Fruit fly (Drosophila melanogaster): ENCODE measurements around the gene Nt5a.

Gene Nt5a

DNA sequence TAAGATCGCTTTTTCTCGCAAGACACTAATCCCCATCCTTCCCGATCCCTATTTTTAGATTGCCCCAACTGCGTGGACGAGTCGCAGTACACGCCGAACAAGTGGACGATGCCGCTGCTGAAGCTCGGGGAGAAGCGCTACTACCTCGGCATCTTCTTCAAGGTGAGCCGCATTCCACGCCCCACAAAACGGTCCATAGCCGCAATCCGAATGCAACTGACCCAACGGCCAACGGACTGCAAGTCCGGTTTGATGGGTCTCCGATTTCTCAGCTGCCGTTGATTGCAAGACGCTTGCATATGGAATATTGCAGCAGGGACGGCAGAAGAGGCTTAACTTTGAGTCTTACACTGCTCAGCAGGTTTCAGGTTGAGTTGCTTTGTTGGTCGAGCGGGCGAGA is 38.2 kb downstream of the Nt5a start:
- TF ChIP-seq Dif (GFP tag; optimal IDR thresholded peaks at IDR 0.05; ENCODE audit: partially characterized antibody) (peak; percentile 31), Mio (GFP tag; optimal IDR thresholded peaks at IDR 0.05) (no peak)

DNA sequence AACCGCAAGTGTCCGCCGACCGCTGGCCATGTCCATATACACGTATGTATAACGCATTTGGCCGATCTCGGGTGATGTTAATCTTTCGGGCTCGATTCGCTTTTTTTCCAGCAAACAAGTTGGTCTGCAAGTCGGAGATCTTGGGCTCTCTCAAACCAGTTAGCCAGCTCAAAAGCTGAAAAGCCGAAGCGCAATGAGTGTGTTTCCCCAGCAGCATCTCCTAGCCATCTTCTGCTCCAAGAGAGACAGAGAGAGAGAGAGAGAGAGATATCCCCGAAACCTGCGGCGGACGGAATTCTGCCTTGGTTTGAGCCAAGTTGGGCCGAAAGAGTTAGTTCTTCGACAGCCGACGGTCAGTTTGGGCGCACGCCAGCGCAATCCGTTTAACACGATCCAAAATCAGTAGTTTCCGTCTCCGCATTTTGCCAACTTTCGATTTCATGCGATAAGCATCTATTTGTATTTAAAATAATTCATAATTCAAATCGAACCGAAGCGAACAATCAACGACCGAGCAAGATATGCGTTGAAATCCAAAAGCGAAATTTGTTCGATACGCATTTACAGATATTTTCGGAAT is 41.7 kb downstream of the Nt5a start:
- TF ChIP-seq Dif (GFP tag; optimal IDR thresholded peaks at IDR 0.05; ENCODE audit: partially characterized antibody) (peak; percentile 68), Vsx2 (GFP tag; optimal IDR thresholded peaks at IDR 0.05; ENCODE audit: partially characterized antibody) (peak; percentile 34), foxo (GFP tag; optimal IDR thresholded peaks at IDR 0.05) (no peak), dl (GFP tag; optimal IDR thresholded peaks at IDR 0.05; ENCODE audit: insufficient read depth in 1 of 2, partially characterized antibody in 2 of 2) (peak in 1 of 2 experiments; percentile 45), Rel (GFP tag; optimal IDR thresholded peaks at IDR 0.05) (no peak), Rel (tag; optimal IDR thresholded peaks at IDR 0.05) (peak; percentile 52), brk (GFP tag; optimal IDR thresholded peaks at IDR 0.05) (no peak)

DNA sequence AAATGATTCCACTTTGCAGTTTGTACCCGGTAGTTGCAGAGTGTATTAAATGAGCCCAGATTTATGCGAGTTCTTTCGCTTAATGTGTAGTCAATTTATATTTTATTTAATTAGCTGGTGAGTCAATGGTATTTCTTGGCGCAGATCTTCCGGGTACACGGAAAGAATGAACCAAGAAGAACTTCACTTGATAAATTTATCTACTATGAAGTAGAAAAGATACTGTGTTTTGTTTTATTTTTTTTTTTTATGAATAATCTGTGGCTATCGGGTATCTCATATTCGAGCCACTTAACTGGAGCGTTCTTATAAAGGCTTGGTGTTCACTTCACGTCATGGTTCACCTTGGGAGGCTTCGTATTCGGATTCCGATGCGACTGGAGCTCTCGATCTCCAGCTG is 42.2 kb downstream of the Nt5a start:
- TF ChIP-seq woc (GFP tag; optimal IDR thresholded peaks at IDR 0.05) (peak; percentile 71), rgr (GFP tag; optimal IDR thresholded peaks at IDR 0.05) (peak; percentile 23), pan (optimal IDR thresholded peaks at IDR 0.05) (peak; percentile 25), dl (GFP tag; optimal IDR thresholded peaks at IDR 0.05; ENCODE audit: insufficient read depth in 1 of 2, partially characterized antibody in 2 of 2) (no peak), CG32264 (GFP tag; optimal IDR thresholded peaks at IDR 0.05) (no peak), dmrt93B (GFP tag; optimal IDR thresholded peaks at IDR 0.05) (peak; percentile 12), fru (GFP tag; optimal IDR thresholded peaks at IDR 0.05) (peak; percentile 34), ey (GFP tag; optimal IDR thresholded peaks at IDR 0.05) (peak; percentile 34), CG9705 (GFP tag; optimal IDR thresholded peaks at IDR 0.05) (no peak), OdsH (GFP tag; optimal IDR thresholded peaks at IDR 0.05) (peak; percentile 38), jim (GFP tag; optimal IDR thresholded peaks at IDR 0.05) (no peak), foxo (GFP tag; optimal IDR thresholded peaks at IDR 0.05) (peak in 1 of 2 experiments; percentile 43), Hnf4 (GFP tag; optimal IDR thresholded peaks at IDR 0.05) (peak; percentile 2), brk (GFP tag; optimal IDR thresholded peaks at IDR 0.05) (no peak), Vsx2 (GFP tag; optimal IDR thresholded peaks at IDR 0.05; ENCODE audit: partially characterized antibody) (no peak), br (GFP tag; optimal IDR thresholded peaks at IDR 0.05) (peak; percentile 42), h (GFP tag; optimal IDR thresholded peaks at IDR 0.05) (peak; percentile 71)

DNA sequence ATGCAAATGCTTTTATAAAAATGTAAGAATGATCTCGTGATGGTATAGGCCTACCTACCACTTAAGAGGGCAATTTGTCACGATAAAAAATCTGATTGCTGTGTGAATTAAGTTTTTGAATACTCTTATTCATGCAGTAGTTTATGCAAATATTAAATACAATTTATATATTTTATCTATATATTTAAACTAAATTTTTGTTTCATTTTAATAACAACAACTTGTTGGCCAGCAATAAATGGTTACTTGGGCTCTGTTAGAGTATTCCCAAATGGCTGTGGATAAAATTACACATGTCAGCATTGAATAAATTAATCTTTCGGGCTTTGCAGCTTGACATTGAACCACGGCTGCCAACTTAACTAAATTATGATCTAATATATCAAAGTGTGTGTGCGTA is 48.7 kb downstream of the Nt5a start:
- no peak for TF ChIP-seq sage (GFP tag; optimal IDR thresholded peaks at IDR 0.05)
- TF ChIP-seq Abd-B (GFP tag; optimal IDR thresholded peaks at IDR 0.05): no peak
- TF ChIP-seq lola (GFP tag; optimal IDR thresholded peaks at IDR 0.05): no peak
- no peak for TF ChIP-seq GATAd (GFP tag; optimal IDR thresholded peaks at IDR 0.05)
- TF ChIP-seq Dfd (GFP tag; optimal IDR thresholded peaks at IDR 0.05): no peak
- TF ChIP-seq Dif (GFP tag; optimal IDR thresholded peaks at IDR 0.05; ENCODE audit: partially characterized antibody): no peak
- TF ChIP-seq ey (GFP tag; optimal IDR thresholded peaks at IDR 0.05): no peak
- no peak for TF ChIP-seq woc (GFP tag; optimal IDR thresholded peaks at IDR 0.05)
- TF ChIP-seq jim (GFP tag; optimal IDR thresholded peaks at IDR 0.05): no peak
- TF ChIP-seq foxo (GFP tag; optimal IDR thresholded peaks at IDR 0.05): no peak

DNA sequence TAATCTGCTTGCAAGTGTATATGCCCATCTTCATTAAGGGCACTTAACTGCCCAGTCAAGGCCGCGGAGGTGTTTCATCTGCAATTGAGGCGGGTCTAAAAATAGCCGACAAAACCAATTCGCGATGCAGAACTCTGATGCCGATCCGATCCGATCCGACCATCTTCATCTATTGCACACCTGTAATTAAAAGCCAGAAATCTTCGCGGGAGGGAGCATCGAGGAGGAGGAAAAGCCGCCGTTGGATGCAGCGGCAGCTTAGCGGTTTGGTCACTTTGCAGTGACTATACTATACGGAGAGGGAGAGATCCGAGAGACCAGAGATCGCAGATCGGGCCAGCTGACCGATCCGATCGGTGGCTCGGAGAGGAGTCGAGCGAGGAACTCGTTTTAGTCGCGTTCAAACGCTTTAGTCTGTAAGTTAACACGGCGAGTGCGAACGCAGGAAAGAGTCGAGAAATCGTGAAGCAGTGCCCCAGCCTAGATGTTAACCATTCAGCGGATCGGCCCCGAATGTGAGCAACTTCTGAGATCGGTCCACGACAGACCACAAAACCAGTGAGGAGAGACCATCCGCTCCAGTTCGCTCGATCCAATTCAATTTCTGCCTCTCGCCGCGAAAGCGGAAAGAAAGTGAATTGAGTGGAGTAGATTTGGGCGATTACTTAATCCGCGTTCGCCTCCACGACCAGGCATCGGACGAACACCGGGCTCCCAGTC is 51.0 kb downstream of the Nt5a start, which contains the start of gene tfc:
TSS of gene tfc (plus strand) at position 389 of the 720 bp plus-strand sequence.
- TF ChIP-seq Rel (GFP tag; optimal IDR thresholded peaks at IDR 0.05): no peak
- peak; percentile 17 for TF ChIP-seq Rel (tag; optimal IDR thresholded peaks at IDR 0.05)
- no peak for TF ChIP-seq Abd-B (GFP tag; optimal IDR thresholded peaks at IDR 0.05)
- peak; percentile 23 for TF ChIP-seq Dif (GFP tag; optimal IDR thresholded peaks at IDR 0.05; ENCODE audit: partially characterized antibody)
- TF ChIP-seq foxo (GFP tag; optimal IDR thresholded peaks at IDR 0.05): peak in 1 of 2 experiments; percentile 10
- TF ChIP-seq rgr (GFP tag; optimal IDR thresholded peaks at IDR 0.05): peak; percentile 9
- TF ChIP-seq br (GFP tag; optimal IDR thresholded peaks at IDR 0.05): peak; percentile 7
- TF ChIP-seq ey (GFP tag; optimal IDR thresholded peaks at IDR 0.05): no peak
- peak; percentile 43 for TF ChIP-seq Vsx2 (GFP tag; optimal IDR thresholded peaks at IDR 0.05; ENCODE audit: partially characterized antibody)
- TF ChIP-seq sv (GFP tag; optimal IDR thresholded peaks at IDR 0.05): no peak
- peak; percentile 65 for TF ChIP-seq h (GFP tag; optimal IDR thresholded peaks at IDR 0.05)
- peak; percentile 12 for TF ChIP-seq jim (GFP tag; optimal IDR thresholded peaks at IDR 0.05)
- TF ChIP-seq Hr83 (GFP tag; optimal IDR thresholded peaks at IDR 0.05; ENCODE audit: poor library complexity, severe bottlenecking): peak; percentile 17
- TF ChIP-seq Sp1 (GFP tag; optimal IDR thresholded peaks at IDR 0.05): peak; percentile 15
- TF ChIP-seq fru (GFP tag; optimal IDR thresholded peaks at IDR 0.05): peak; percentile 35
- TF ChIP-seq lola (GFP tag; optimal IDR thresholded peaks at IDR 0.05): no peak
